Worm (Caenorhabditis elegans): Measurements from ENCODE around the gene T26A5.6.

- no peak for TF ChIP-seq pqm-1 (tag; optimal IDR thresholded peaks at IDR 0.05)
- no peak for TF ChIP-seq ceh-48 (tag; optimal IDR thresholded peaks at IDR 0.05)
- no peak for TF ChIP-seq ceh-24 (tag; optimal IDR thresholded peaks at IDR 0.05)
- TF ChIP-seq ceh-18 (tag; optimal IDR thresholded peaks at IDR 0.05) = no peak
- TF ChIP-seq nhr-232 (tag; optimal IDR thresholded peaks at IDR 0.05) = no peak
These were observed 3.7 kb downstream of the T26A5.6 start, which contains the start of gene let-721 for ce11 chrIII:6446807-6447206.

Data from whole organism, late embryonic.